Fruit fly (Drosophila melanogaster) whole organism, embryonic: ENCODE results near the gene CG34163.

Source experiments
- B-H2 ChIP-seq: fragments of 200-800 bp; sonication (Bioruptor generic); optimal IDR thresholded peaks from 2 replicates; lab custom pipeline; 2018; ENCODE audit warnings: missing biosample characterization, mild to moderate bottlenecking, missing genetic modification characterization
- CG10267 ChIP-seq: fragments of 200-800 bp; sonication (Bioruptor generic); optimal IDR thresholded peaks from 2 replicates; lab custom pipeline; 2018; ENCODE audit warnings: missing biosample characterization, mild to moderate bottlenecking, missing genetic modification characterization, moderate library complexity
- CG10543 ChIP-seq: fragments of 200-800 bp; sonication (Bioruptor generic); optimal IDR thresholded peaks from 3 replicates; lab custom pipeline; 2017; ENCODE audit warnings: missing biosample characterization, mild to moderate bottlenecking, missing genetic modification characterization, moderate library complexity
- CG10654 ChIP-seq: fragments of 200-800 bp; sonication (Bioruptor generic); optimal IDR thresholded peaks from 2 replicates; lab custom pipeline; 2016; ENCODE audit warnings: missing biosample characterization, missing genetic modification characterization
- CG1233 ChIP-seq: fragments of 200-800 bp; sonication (Bioruptor generic); optimal IDR thresholded peaks from 4 replicates; lab custom pipeline; 2018; ENCODE audit warnings: missing biosample characterization, mild to moderate bottlenecking, missing genetic modification characterization
- CG14050 ChIP-seq: fragments of 200-800 bp; sonication (Bioruptor generic); IDR thresholded peaks from 3 replicates; pipeline ENCODE4 v1.3.6; 2022; ENCODE audit warnings: missing biosample characterization, missing genetic modification characterization
- CG15514 ChIP-seq: fragments of 200-800 bp; sonication (Bioruptor generic); optimal IDR thresholded peaks from 3 replicates; lab custom pipeline; 2017; ENCODE audit warnings: missing biosample characterization, missing genetic modification characterization, mild to moderate bottlenecking, moderate library complexity, missing genetic modification reagents
- CG15601 ChIP-seq: fragments of 200-800 bp; sonication (Bioruptor generic); optimal IDR thresholded peaks from 3 replicates; lab custom pipeline; 2019; ENCODE audit warnings: missing biosample characterization, mild to moderate bottlenecking, missing genetic modification characterization, moderate library complexity
- CG16815 ChIP-seq: fragments of 200-800 bp; sonication (Bioruptor generic); optimal IDR thresholded peaks from 3 replicates; lab custom pipeline; 2017; ENCODE audit warnings: missing biosample characterization, mild to moderate bottlenecking, missing genetic modification characterization
- CG17612 ChIP-seq: fragments of 200-800 bp; sonication (Bioruptor generic); IDR thresholded peaks from 2 replicates; pipeline ENCODE4 v1.3.6; 2022; ENCODE audit warnings: missing biosample characterization, missing genetic modification characterization
- CG18011 ChIP-seq: fragments of 200-800 bp; sonication (Bioruptor generic); optimal IDR thresholded peaks from 2 replicates; lab custom pipeline; 2017; ENCODE audit warnings: missing biosample characterization, missing genetic modification characterization, mild to moderate bottlenecking, moderate library complexity, missing genotype
- CG2875 ChIP-seq: fragments of 200-800 bp; sonication (Bioruptor generic); optimal IDR thresholded peaks from 2 replicates; lab custom pipeline; 2017; ENCODE audit warnings: missing biosample characterization, mild to moderate bottlenecking, missing genetic modification characterization, missing genetic modification reagents
- CG3163 ChIP-seq: fragments of 200-800 bp; sonication (Bioruptor generic); optimal IDR thresholded peaks from 3 replicates; lab custom pipeline; 2016; ENCODE audit warnings: missing biosample characterization, missing genetic modification characterization
- CG3847 ChIP-seq: fragments of 200-800 bp; sonication (Bioruptor generic); IDR thresholded peaks from 2 replicates; pipeline ENCODE4 v1.3.6; 2022; ENCODE audit warnings: missing biosample characterization, missing genetic modification characterization
- CG4282 ChIP-seq: fragments of 200-800 bp; sonication (Bioruptor generic); optimal IDR thresholded peaks from 2 replicates; lab custom pipeline; 2016; ENCODE audit warnings: missing biosample characterization, missing genetic modification characterization
- CG4820 ChIP-seq: fragments of 200-800 bp; sonication (Bioruptor generic); optimal IDR thresholded peaks from 3 replicates; lab custom pipeline; 2016; ENCODE audit warnings: missing biosample characterization, missing genetic modification characterization
- CG4854 ChIP-seq: fragments of 200-800 bp; sonication (Bioruptor generic); optimal IDR thresholded peaks from 2 replicates; lab custom pipeline; 2016; ENCODE audit warnings: missing biosample characterization, missing genetic modification characterization, inconsistent platforms
- CG7556 ChIP-seq: fragments of 200-800 bp; sonication (Bioruptor generic); optimal IDR thresholded peaks from 2 replicates; lab custom pipeline; 2017; ENCODE audit warnings: missing biosample characterization, mild to moderate bottlenecking, missing genetic modification characterization
- CG7839 ChIP-seq: fragments of 200-800 bp; sonication (Bioruptor generic); optimal IDR thresholded peaks from 3 replicates; lab custom pipeline; 2018; ENCODE audit warnings: missing biosample characterization, mild to moderate bottlenecking, missing genetic modification characterization, moderate library complexity
- CG8765 ChIP-seq: fragments of 200-800 bp; sonication (Bioruptor generic); IDR thresholded peaks from 2 replicates; pipeline ENCODE4 v1.3.6; 2022; ENCODE audit warnings: missing biosample characterization, missing genetic modification characterization
- CG9437 ChIP-seq: fragments of 200-800 bp; sonication (Bioruptor generic); optimal IDR thresholded peaks from 2 replicates; lab custom pipeline; 2018; ENCODE audit warnings: missing biosample characterization, mild to moderate bottlenecking, missing genetic modification characterization
- E2f2 ChIP-seq: fragments of 200-800 bp; sonication (Bioruptor generic); IDR thresholded peaks from 2 replicates; pipeline ENCODE4 v1.3.6; 2022; ENCODE audit warnings: missing biosample characterization, missing genetic modification characterization
- HLH54F ChIP-seq: fragments of 200-800 bp; sonication (Bioruptor generic); optimal IDR thresholded peaks from 3 replicates; lab custom pipeline; 2016; ENCODE audit warnings: missing biosample characterization, missing genetic modification characterization
- HLHmδ ChIP-seq: fragments of 200-800 bp; sonication (Bioruptor generic); optimal IDR thresholded peaks from 2 replicates; lab custom pipeline; 2018; ENCODE audit warnings: missing biosample characterization, mild to moderate bottlenecking, missing genetic modification characterization, moderate library complexity
- Hand ChIP-seq: fragments of 200-800 bp; sonication (Bioruptor generic); optimal IDR thresholded peaks from 2 replicates; lab custom pipeline; 2017; ENCODE audit warnings: mild to moderate bottlenecking, missing biosample characterization, missing genetic modification reagents, missing genetic modification characterization
- Hr51 ChIP-seq, 2 experiments: fragments of 200-800 bp; sonication (Bioruptor generic); optimal IDR thresholded peaks; 2 replicates in 1 of 2; 3 replicates in 1 of 2; lab custom pipeline; 2016 to 2018; ENCODE audit warnings: missing biosample characterization in 2 of 2, missing genetic modification characterization in 2 of 2, mild to moderate bottlenecking in 1 of 2, moderate library complexity in 1 of 2
- Hr78 ChIP-seq, 2 experiments: fragments of 200-800 bp in 1 of 2; fragments of >200 bp in 1 of 2; sonication (Bioruptor generic) in 1 of 2; optimal IDR thresholded peaks; 2 replicates each; lab custom pipeline; 2017 to 2019; ENCODE audit warnings: missing biosample characterization in 2 of 2, missing genetic modification characterization in 2 of 2, mild to moderate bottlenecking in 1 of 2, moderate library complexity in 1 of 2
- Max ChIP-seq: fragments of 200-800 bp; sonication (Bioruptor generic); optimal IDR thresholded peaks from 2 replicates; lab custom pipeline; 2016; ENCODE audit warnings: missing biosample characterization, mild to moderate bottlenecking, missing genetic modification characterization
- NK7.1 ChIP-seq: fragments of 200-800 bp; sonication (Bioruptor generic); optimal IDR thresholded peaks from 3 replicates; lab custom pipeline; 2016; ENCODE audit warnings: missing biosample characterization, missing genetic modification characterization
- Optix ChIP-seq: fragments of 200-800 bp; sonication (Bioruptor generic); IDR thresholded peaks from 3 replicates; pipeline ENCODE4 v1.3.6; 2022; ENCODE audit warnings: missing biosample characterization, missing genetic modification characterization
- Vsx1 ChIP-seq: fragments of 200-800 bp; sonication (Bioruptor generic); optimal IDR thresholded peaks from 2 replicates; lab custom pipeline; 2017; ENCODE audit warnings: missing biosample characterization, mild to moderate bottlenecking, missing genetic modification characterization, missing genetic modification reagents
- ap ChIP-seq: fragments of 200-800 bp; sonication (Bioruptor generic); IDR thresholded peaks from 2 replicates; pipeline ENCODE4 v1.3.6; 2022; ENCODE audit warnings: missing biosample characterization, missing genetic modification characterization
- croc ChIP-seq: fragments of 200-800 bp; sonication (Bioruptor generic); conservative IDR thresholded peaks from 3 replicates; pipeline ENCODE4 v1.3.6; 2022; ENCODE audit warnings: missing biosample characterization, missing genetic modification characterization
- dimm ChIP-seq: fragments of 200-800 bp; sonication (Bioruptor generic); IDR thresholded peaks from 2 replicates; pipeline ENCODE4 v1.3.6; 2022; ENCODE audit warnings: missing biosample characterization, missing genetic modification characterization
- en ChIP-seq: fragments of 200-800 bp; sonication (Bioruptor generic); optimal IDR thresholded peaks from 2 replicates; lab custom pipeline; 2016; ENCODE audit warnings: missing biosample characterization, missing genetic modification characterization
- eve ChIP-seq, 2 experiments: fragments of >200 bp; optimal IDR thresholded peaks; 2 replicates each; lab custom pipeline; 2017; ENCODE audit warnings: missing biosample characterization in 2 of 2, missing genetic modification characterization in 2 of 2
- grau ChIP-seq: fragments of 200-800 bp; optimal IDR thresholded peaks from 3 replicates; lab custom pipeline; 2019; ENCODE audit warnings: missing biosample characterization, mild to moderate bottlenecking, missing genetic modification characterization, moderate library complexity
- jumu ChIP-seq: fragments of 200-800 bp; sonication (Bioruptor generic); optimal IDR thresholded peaks from 3 replicates; lab custom pipeline; 2016; ENCODE audit warnings: missing biosample characterization, missing genetic modification characterization
- lov ChIP-seq, 2 experiments: fragments of 200-800 bp in 1 of 2; fragments of >200 bp in 1 of 2; sonication (Bioruptor generic) in 1 of 2; IDR thresholded peaks in 1 of 2; optimal IDR thresholded peaks in 1 of 2; 2 replicates in 1 of 2; 3 replicates in 1 of 2; pipeline versions ENCODE4 v1.3.6 to Lab custom; 2017 to 2022; ENCODE audit warnings: missing biosample characterization in 1 of 2, missing genetic modification characterization in 1 of 2
- mld ChIP-seq: fragments of 200-800 bp; sonication (Bioruptor generic); IDR thresholded peaks from 3 replicates; pipeline ENCODE4 v1.3.6; 2022; ENCODE audit warnings: missing biosample characterization, missing genetic modification characterization; ENCODE audit not compliant: partially characterized antibody
- row ChIP-seq: fragments of 200-800 bp; sonication (Bioruptor generic); IDR thresholded peaks from 3 replicates; pipeline ENCODE4 v1.3.6; 2022; ENCODE audit warnings: missing biosample characterization, missing genetic modification characterization
- sima ChIP-seq: fragments of 200-800 bp; sonication (Bioruptor generic); optimal IDR thresholded peaks from 2 replicates; lab custom pipeline; 2016; ENCODE audit warnings: missing biosample characterization, missing genetic modification characterization
- so ChIP-seq: fragments of 200-800 bp; sonication (Bioruptor generic); IDR thresholded peaks from 3 replicates; pipeline ENCODE4 v1.3.6; 2022; ENCODE audit warnings: missing biosample characterization, missing genetic modification characterization
- sr ChIP-seq: fragments of 200-800 bp; sonication (Bioruptor generic); IDR thresholded peaks from 3 replicates; pipeline ENCODE4 v1.3.6; 2022; ENCODE audit warnings: missing biosample characterization, missing genetic modification characterization
- sug ChIP-seq: fragments of 200-800 bp; optimal IDR thresholded peaks from 2 replicates; lab custom pipeline; 2019; ENCODE audit warnings: missing biosample characterization, mild to moderate bottlenecking, missing genetic modification characterization, moderate library complexity
- toy ChIP-seq: fragments of 200-800 bp; sonication (Bioruptor generic); IDR thresholded peaks from 2 replicates; pipeline ENCODE4 v1.3.6; 2022; ENCODE audit warnings: missing biosample characterization, missing genetic modification characterization
- vnd ChIP-seq: fragments of 200-800 bp; sonication (Bioruptor generic); IDR thresholded peaks from 3 replicates; pipeline ENCODE4 v1.3.6; 2022; ENCODE audit warnings: missing biosample characterization, missing genetic modification characterization; ENCODE audit not compliant: partially characterized antibody
- wor ChIP-seq: fragments of 200-800 bp; sonication (Bioruptor generic); IDR thresholded peaks from 2 replicates; pipeline ENCODE4 v1.3.6; 2022; ENCODE audit warnings: missing biosample characterization, missing genetic modification characterization

The CG34163 gene

dm6 chr2L:12002922-12003791 lies 15.1 kb downstream of the CG34163 start (continued):
- no peak for TF ChIP-seq CG4282 (GFP tag; lab: Kevin White, UChicago)
- TF ChIP-seq CG14050 (GFP tag; lab: Robert Waterston, UW), result no peak
- peak; percentile 74 for TF ChIP-seq HLHmδ
- peak; percentile 3 for TF ChIP-seq CG7556 (GFP tag; lab: Kevin White, UChicago)
- peak; percentile 99 for TF ChIP-seq CG10543 (GFP tag; lab: Kevin White, UChicago)
- peak; percentile 17 for TF ChIP-seq CG10267 (tag; lab: Kevin White, UChicago)
- no peak for TF ChIP-seq CG16815 (GFP tag; lab: Kevin White, UChicago)
- peak; percentile 13 for TF ChIP-seq CG4820
- no peak for TF ChIP-seq CG4854 (GFP tag; lab: Kevin White, UChicago)
- TF ChIP-seq CG10654, result peak; percentile 31
- TF ChIP-seq NK7.1 (GFP tag; lab: Kevin White, UChicago), result no peak
- TF ChIP-seq lov (optimal IDR thresholded peaks at IDR 0.05; lab: Kevin White, UChicago), result no peak
- TF ChIP-seq lov (GFP tag; IDR thresholded peaks at IDR 0.05; lab: Robert Waterston, UW), result no peak
- TF ChIP-seq B-H2 (GFP tag; lab: Kevin White, UChicago), result peak; percentile 6
- TF ChIP-seq CG15514 (GFP tag; lab: Kevin White, UChicago), result peak; percentile 93
- no peak for TF ChIP-seq toy (GFP tag; lab: Robert Waterston, UW)
- TF ChIP-seq en (GFP tag; lab: Kevin White, UChicago), result no peak
- TF ChIP-seq jumu (GFP tag; lab: Kevin White, UChicago), result no peak
- TF ChIP-seq sima (GFP tag; lab: Kevin White, UChicago), result no peak
- TF ChIP-seq CG2875 (GFP tag; lab: Kevin White, UChicago), result no peak
- peak; percentile 32 for TF ChIP-seq CG9437
- no peak for TF ChIP-seq mld (GFP tag; lab: Robert Waterston, UW)
- no peak for TF ChIP-seq Vsx1
- TF ChIP-seq croc, result no peak
- no peak for TF ChIP-seq Max (GFP tag; lab: Kevin White, UChicago)
- TF ChIP-seq sr, result no peak
- peak; percentile 98 for TF ChIP-seq sug (tag; lab: Kevin White, UChicago)
- peak; percentile 35 for TF ChIP-seq Hand (GFP tag; lab: Kevin White, UChicago)
- no peak for TF ChIP-seq vnd
- no peak for TF ChIP-seq CG18011 (GFP tag; lab: Kevin White, UChicago)
- TF ChIP-seq grau (tag; lab: Kevin White, UChicago), result peak; percentile 47
- TF ChIP-seq ap (GFP tag; lab: Robert Waterston, UW), result no peak
- peak; percentile 29 for TF ChIP-seq HLH54F (GFP tag; lab: Kevin White, UChicago)
- TF ChIP-seq Hr51 (GFP tag; optimal IDR thresholded peaks at IDR 0.05; lab: Kevin White, UChicago), result peak in 1 of 2 experiments; percentile 51
- TF ChIP-seq CG8765 (GFP tag; lab: Robert Waterston, UW), result no peak
- no peak for TF ChIP-seq row (GFP tag; lab: Robert Waterston, UW)
- no peak for TF ChIP-seq eve (GFP tag; optimal IDR thresholded peaks at IDR 0.05; lab: Kevin White, UChicago)
- no peak for TF ChIP-seq CG3163 (GFP tag; lab: Kevin White, UChicago)
- TF ChIP-seq wor (GFP tag; lab: Robert Waterston, UW), result no peak
- no peak for TF ChIP-seq CG3847 (GFP tag; lab: Robert Waterston, UW)
- TF ChIP-seq so, result no peak
- no peak for TF ChIP-seq CG17612 (GFP tag; lab: Robert Waterston, UW)
- peak in 1 of 2 experiments; percentile 91 for TF ChIP-seq Hr78 (GFP tag; optimal IDR thresholded peaks at IDR 0.05; lab: Kevin White, UChicago)
- TF ChIP-seq Optix (GFP tag; lab: Robert Waterston, UW), result no peak
- TF ChIP-seq dimm (GFP tag; lab: Robert Waterston, UW), result no peak
- peak; percentile 50 for TF ChIP-seq CG7839
- TF ChIP-seq CG1233, result peak; percentile 27
- no peak for TF ChIP-seq CG15601 (tag; lab: Kevin White, UChicago)
- no peak for TF ChIP-seq E2f2 (GFP tag; lab: Robert Waterston, UW)
